Fruit fly (Drosophila melanogaster) whole organism, embryonic: ENCODE data around the gene CG32971.

Source experiments
- Aef1 ChIP-seq: fragments of 200-800 bp; sonication (Bioruptor generic); IDR thresholded peaks from 3 replicates; pipeline ENCODE4 v1.3.6; 2022; ENCODE audit warnings: missing biosample characterization, missing genetic modification characterization
- Antp ChIP-seq: fragments of 200-800 bp; sonication (Bioruptor generic); optimal IDR thresholded peaks from 3 replicates; lab custom pipeline; 2016; ENCODE audit warnings: missing biosample characterization, missing genetic modification characterization
- B-H1 ChIP-seq: fragments of 200-800 bp; sonication (Bioruptor generic); IDR thresholded peaks from 3 replicates; pipeline ENCODE4 v1.3.6; 2022; ENCODE audit warnings: missing biosample characterization, missing genetic modification characterization
- BEAF-32 ChIP-seq: fragments of 200-800 bp; sonication (Bioruptor generic); optimal IDR thresholded peaks from 3 replicates; lab custom pipeline; 2017; ENCODE audit warnings: missing biosample characterization, missing genetic modification characterization, mild to moderate bottlenecking, moderate library complexity, missing genetic modification reagents
- CG1024 ChIP-seq: fragments of 200-800 bp; sonication (Bioruptor generic); IDR thresholded peaks from 2 replicates; pipeline ENCODE4 v1.3.6; 2022; ENCODE audit warnings: missing biosample characterization, missing genetic modification characterization
- CG10431 ChIP-seq: fragments of 200-800 bp; sonication (Bioruptor generic); optimal IDR thresholded peaks from 3 replicates; lab custom pipeline; 2018; ENCODE audit warnings: missing biosample characterization, mild to moderate bottlenecking, missing genetic modification characterization
- CG10654 ChIP-seq: fragments of 200-800 bp; sonication (Bioruptor generic); optimal IDR thresholded peaks from 2 replicates; lab custom pipeline; 2016; ENCODE audit warnings: missing biosample characterization, missing genetic modification characterization
- CG14710 ChIP-seq: fragments of 200-800 bp; sonication (Bioruptor generic); optimal IDR thresholded peaks from 3 replicates; lab custom pipeline; 2019; ENCODE audit warnings: missing biosample characterization, mild to moderate bottlenecking, missing genetic modification characterization, moderate library complexity
- CG17361 ChIP-seq: fragments of 200-800 bp; sonication (Bioruptor generic); IDR thresholded peaks from 3 replicates; pipeline ENCODE4 v1.3.6; 2022; ENCODE audit warnings: missing biosample characterization, missing genetic modification characterization
- CG2678 ChIP-seq: fragments of 200-800 bp; sonication (Bioruptor generic); optimal IDR thresholded peaks from 3 replicates; lab custom pipeline; 2019; ENCODE audit warnings: missing biosample characterization, mild to moderate bottlenecking, missing genetic modification characterization, moderate library complexity
- CG2875 ChIP-seq: fragments of 200-800 bp; sonication (Bioruptor generic); optimal IDR thresholded peaks from 2 replicates; lab custom pipeline; 2017; ENCODE audit warnings: missing biosample characterization, mild to moderate bottlenecking, missing genetic modification characterization, missing genetic modification reagents
- CG31224 ChIP-seq: fragments of 200-800 bp; sonication (Bioruptor generic); IDR thresholded peaks from 2 replicates; pipeline ENCODE4 v1.3.6; 2022; ENCODE audit warnings: missing biosample characterization, missing genetic modification characterization
- CG33557 ChIP-seq: fragments of 200-800 bp; sonication (Bioruptor generic); optimal IDR thresholded peaks from 2 replicates; lab custom pipeline; 2019; ENCODE audit warnings: missing biosample characterization, mild to moderate bottlenecking, missing genetic modification characterization, moderate library complexity
- CG34422 ChIP-seq: fragments of 200-800 bp; sonication (Bioruptor generic); IDR thresholded peaks from 3 replicates; pipeline ENCODE4 v1.3.6; 2022; ENCODE audit warnings: missing biosample characterization, missing genetic modification characterization
- CG4424 ChIP-seq: fragments of 200-800 bp; sonication (Bioruptor generic); optimal IDR thresholded peaks from 3 replicates; lab custom pipeline; 2016; ENCODE audit warnings: missing biosample characterization, missing genetic modification characterization
- CG6813 ChIP-seq: fragments of 200-800 bp; sonication (Bioruptor generic); optimal IDR thresholded peaks from 2 replicates; lab custom pipeline; 2017; ENCODE audit warnings: missing biosample characterization, missing genetic modification characterization, mild to moderate bottlenecking, moderate library complexity, missing genetic modification reagents
- CG7839 ChIP-seq: fragments of 200-800 bp; sonication (Bioruptor generic); optimal IDR thresholded peaks from 3 replicates; lab custom pipeline; 2018; ENCODE audit warnings: missing biosample characterization, mild to moderate bottlenecking, missing genetic modification characterization, moderate library complexity
- CG7963 ChIP-seq: fragments of 200-800 bp; sonication (Bioruptor generic); IDR thresholded peaks from 3 replicates; pipeline ENCODE4 v1.3.6; 2022; ENCODE audit warnings: missing biosample characterization, missing genetic modification characterization; ENCODE audit not compliant: partially characterized antibody
- CG9727 ChIP-seq: fragments of 200-800 bp; sonication (Bioruptor generic); optimal IDR thresholded peaks from 3 replicates; lab custom pipeline; 2017; ENCODE audit warnings: missing biosample characterization, mild to moderate bottlenecking, missing genetic modification characterization
- D19A ChIP-seq: fragments of 200-800 bp; optimal IDR thresholded peaks from 3 replicates; lab custom pipeline; 2019; ENCODE audit warnings: missing biosample characterization, mild to moderate bottlenecking, missing genetic modification characterization, moderate library complexity
- Dfd ChIP-seq, 2 experiments: fragments of >200 bp; optimal IDR thresholded peaks; 2 replicates each; lab custom pipeline; 2017; ENCODE audit warnings: missing biosample characterization in 2 of 2, missing genetic modification characterization in 2 of 2
- GATAe ChIP-seq: fragments of 200-800 bp; sonication (Bioruptor generic); conservative IDR thresholded peaks from 2 replicates; pipeline ENCODE4 v1.3.6; 2022; ENCODE audit warnings: missing biosample characterization, missing genetic modification characterization
- H15 ChIP-seq: fragments of 200-800 bp; sonication (Bioruptor generic); IDR thresholded peaks from 3 replicates; pipeline ENCODE4 v1.3.6; 2022; ENCODE audit warnings: missing biosample characterization, missing genetic modification characterization
- HHEX ChIP-seq: fragments of 200-800 bp; sonication (Bioruptor generic); optimal IDR thresholded peaks from 3 replicates; lab custom pipeline; 2017; ENCODE audit warnings: missing biosample characterization, mild to moderate bottlenecking, missing genetic modification characterization, missing genetic modification reagents
- HLH3B ChIP-seq: fragments of 200-800 bp; sonication (Bioruptor generic); IDR thresholded peaks from 2 replicates; pipeline ENCODE4 v1.3.6; 2022; ENCODE audit warnings: missing biosample characterization, missing genetic modification characterization
- HLH4C ChIP-seq: fragments of 200-800 bp; sonication (Bioruptor generic); IDR thresholded peaks from 3 replicates; pipeline ENCODE4 v1.3.6; 2022; ENCODE audit warnings: missing biosample characterization, missing genetic modification characterization; ENCODE audit not compliant: partially characterized antibody
- Lhr ChIP-seq: fragments of 200-800 bp; sonication (Bioruptor generic); optimal IDR thresholded peaks from 3 replicates; lab custom pipeline; 2017; ENCODE audit warnings: mild to moderate bottlenecking, missing biosample characterization, missing genetic modification reagents, missing genetic modification characterization
- MESR4 ChIP-seq: fragments of 200-800 bp; sonication (Bioruptor generic); optimal IDR thresholded peaks from 2 replicates; lab custom pipeline; 2018; ENCODE audit warnings: missing biosample characterization, mild to moderate bottlenecking, missing genetic modification characterization, moderate library complexity
- Mad ChIP-seq: fragments of 200-800 bp; sonication (Bioruptor generic); optimal IDR thresholded peaks from 2 replicates; lab custom pipeline; 2016; ENCODE audit warnings: missing biosample characterization, missing genetic modification characterization
- NFAT ChIP-seq: fragments of 200-800 bp; sonication (Bioruptor generic); IDR thresholded peaks from 2 replicates; pipeline ENCODE4 v1.3.6; 2022; ENCODE audit warnings: missing biosample characterization, missing genetic modification characterization
- Pdp1 ChIP-seq, 2 experiments: fragments of 200-800 bp; sonication (Bioruptor generic); optimal IDR thresholded peaks; 3 replicates each; lab custom pipeline; 2016; ENCODE audit warnings: missing biosample characterization in 2 of 2, missing genetic modification characterization in 2 of 2, mild to moderate bottlenecking in 1 of 2, moderate library complexity in 1 of 2
- Sin3A ChIP-seq: fragments of >200 bp; optimal IDR thresholded peaks from 2 replicates; lab custom pipeline; 2018
- Trl ChIP-seq, 3 experiments: fragments of >200 bp in 2 of 3; fragments of 200-800 bp in 1 of 3; sonication (Bioruptor generic) in 1 of 3; optimal IDR thresholded peaks; 2 replicates in 1 of 3; 3 replicates in 2 of 3; lab custom pipeline; 2016 to 2017; ENCODE audit warnings: missing biosample characterization in 1 of 3, missing genetic modification characterization in 1 of 3
- abd-A ChIP-seq: fragments of 200-800 bp; sonication (Bioruptor generic); optimal IDR thresholded peaks from 3 replicates; lab custom pipeline; 2019; ENCODE audit warnings: missing biosample characterization, mild to moderate bottlenecking, missing genetic modification characterization, moderate library complexity
- bsh ChIP-seq, 2 experiments: fragments of 200-800 bp; sonication (Bioruptor generic); optimal IDR thresholded peaks; 2 replicates each; lab custom pipeline; 2017 to 2018; ENCODE audit warnings: mild to moderate bottlenecking in 2 of 2, missing biosample characterization in 2 of 2, missing genetic modification characterization in 2 of 2, moderate library complexity in 1 of 2
- chinmo ChIP-seq: fragments of 200-800 bp; sonication (Bioruptor generic); IDR thresholded peaks from 4 replicates; pipeline ENCODE4 v1.3.6; 2022; ENCODE audit warnings: missing biosample characterization, missing genetic modification characterization; ENCODE audit not compliant: partially characterized antibody
- esg ChIP-seq: fragments of 200-800 bp; sonication (Bioruptor generic); conservative IDR thresholded peaks from 2 replicates; pipeline ENCODE4 v1.3.6; 2022; ENCODE audit warnings: missing biosample characterization, missing genetic modification characterization
- gem ChIP-seq: fragments of 200-800 bp; sonication (Bioruptor generic); optimal IDR thresholded peaks from 2 replicates; lab custom pipeline; 2019; ENCODE audit warnings: missing biosample characterization, mild to moderate bottlenecking, missing genetic modification characterization, moderate library complexity
- insv ChIP-seq, 2 experiments: fragments of 200-800 bp; sonication (Bioruptor generic); optimal IDR thresholded peaks; 3 replicates each; lab custom pipeline; 2016 to 2018; ENCODE audit warnings: missing biosample characterization in 2 of 2, missing genetic modification characterization in 2 of 2
- jigr1 ChIP-seq: fragments of 200-800 bp; sonication (Bioruptor generic); IDR thresholded peaks from 3 replicates; pipeline ENCODE4 v1.3.6; 2022; ENCODE audit warnings: missing biosample characterization, missing genetic modification characterization
- kah ChIP-seq: fragments of 200-800 bp; sonication (Bioruptor generic); optimal IDR thresholded peaks from 2 replicates; lab custom pipeline; 2018; ENCODE audit warnings: missing biosample characterization, mild to moderate bottlenecking, missing genetic modification characterization
- nerfin-1 ChIP-seq: fragments of 200-800 bp; sonication (Bioruptor generic); optimal IDR thresholded peaks from 3 replicates; lab custom pipeline; 2019; ENCODE audit warnings: missing biosample characterization, mild to moderate bottlenecking, missing genetic modification characterization, moderate library complexity
- onecut ChIP-seq: fragments of 200-800 bp; sonication (Bioruptor generic); IDR thresholded peaks from 2 replicates; pipeline ENCODE4 v1.3.6; 2022; ENCODE audit warnings: missing biosample characterization, missing genetic modification characterization
- otp ChIP-seq: fragments of 200-800 bp; sonication (Bioruptor generic); IDR thresholded peaks from 3 replicates; pipeline ENCODE4, ENCODE4 v1.3.6; 2022; ENCODE audit warnings: missing biosample characterization, missing genetic modification characterization
- pita ChIP-seq: fragments of 200-800 bp; sonication (Bioruptor generic); optimal IDR thresholded peaks from 2 replicates; lab custom pipeline; 2017; ENCODE audit warnings: missing biosample characterization, mild to moderate bottlenecking, missing genetic modification characterization
- repo ChIP-seq: fragments of 200-800 bp; sonication (Bioruptor generic); optimal IDR thresholded peaks from 2 replicates; lab custom pipeline; 2016; ENCODE audit warnings: missing biosample characterization, missing genetic modification characterization
- seq ChIP-seq: fragments of 200-800 bp; sonication (Bioruptor generic); IDR thresholded peaks from 2 replicates; pipeline ENCODE4 v1.3.6; 2022; ENCODE audit warnings: missing biosample characterization, missing genetic modification characterization
- slp2 ChIP-seq: fragments of 200-800 bp; sonication (Bioruptor generic); optimal IDR thresholded peaks from 2 replicates; lab custom pipeline; 2016; ENCODE audit warnings: missing biosample characterization, missing genetic modification characterization
- sob ChIP-seq: fragments of 200-800 bp; sonication (Bioruptor generic); IDR thresholded peaks from 2 replicates; pipeline ENCODE4 v1.3.6; 2022; ENCODE audit warnings: missing biosample characterization, missing genetic modification characterization
- sr ChIP-seq: fragments of 200-800 bp; sonication (Bioruptor generic); IDR thresholded peaks from 3 replicates; pipeline ENCODE4 v1.3.6; 2022; ENCODE audit warnings: missing biosample characterization, missing genetic modification characterization
- vvl ChIP-seq: fragments of 200-800 bp; sonication (Bioruptor generic); IDR thresholded peaks from 2 replicates; pipeline ENCODE4 v1.3.6; 2022; ENCODE audit warnings: missing biosample characterization, missing genetic modification characterization
- zf30C ChIP-seq: fragments of 200-800 bp; sonication (Bioruptor generic); optimal IDR thresholded peaks from 3 replicates; lab custom pipeline; 2018; ENCODE audit warnings: missing biosample characterization, mild to moderate bottlenecking, missing genetic modification characterization

The CG32971 gene

DNA sequence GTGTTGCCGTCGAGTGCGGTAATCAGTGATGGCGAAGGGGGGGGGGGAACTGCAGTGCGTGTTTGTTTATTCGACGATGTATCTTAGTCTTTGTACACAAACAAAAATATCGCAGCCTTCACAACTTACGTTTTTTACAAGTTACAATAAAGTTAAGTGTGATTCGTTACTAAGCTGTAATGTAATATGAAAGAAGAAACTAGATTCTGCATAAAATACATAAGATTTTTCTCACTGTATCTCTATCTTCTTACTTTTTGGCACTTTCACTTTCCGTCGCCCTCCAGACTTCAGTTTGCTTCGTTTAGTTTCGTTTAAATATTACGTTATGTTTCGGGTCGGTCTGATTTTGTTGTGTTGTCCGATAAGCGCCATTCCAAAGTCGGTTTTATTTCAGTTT lies 29.1 kb upstream of the CG32971 start (continued):
- peak; percentile 27; the same call in 1 of the 3 replicates for TF ChIP-seq jigr1 (GFP tag; lab: Robert Waterston, UW)
- peak; percentile 49; the same call in 2 of the 3 replicates for TF ChIP-seq CG17361 (GFP tag; lab: Robert Waterston, UW)
- peak; percentile 69 for TF ChIP-seq HLH3B (GFP tag; lab: Robert Waterston, UW)
- peak; percentile 7 for TF ChIP-seq CG10431 (GFP tag; lab: Kevin White, UChicago)
- no peak for TF ChIP-seq MESR4 (GFP tag; lab: Kevin White, UChicago)
- TF ChIP-seq slp2 (GFP tag; lab: Kevin White, UChicago): peak; percentile 24
- TF ChIP-seq CG1024 (GFP tag; lab: Robert Waterston, UW): peak; percentile 46; the same call in 1 of the 2 replicates
- peak; percentile 32 for TF ChIP-seq CG2678
- TF ChIP-seq HLH4C: no peak
- peak; percentile 51 for TF ChIP-seq zf30C (GFP tag; lab: Kevin White, UChicago)
- no peak for TF ChIP-seq Dfd (GFP tag; optimal IDR thresholded peaks at IDR 0.05; lab: Kevin White, UChicago)
- TF ChIP-seq repo (GFP tag; lab: Kevin White, UChicago): no peak
- no peak for TF ChIP-seq abd-A
- peak; percentile 53; the same call in 1 of the 2 replicates for TF ChIP-seq onecut (GFP tag; lab: Robert Waterston, UW)
- peak; percentile 58 for TF ChIP-seq CG7839 (tag; lab: Kevin White, UChicago)
- TF ChIP-seq Aef1 (GFP tag; lab: Robert Waterston, UW): no peak
- no peak for TF ChIP-seq CG7963 (GFP tag; lab: Robert Waterston, UW)
- TF ChIP-seq GATAe (GFP tag; lab: Robert Waterston, UW): no peak
- TF ChIP-seq bsh (GFP tag; optimal IDR thresholded peaks at IDR 0.05; lab: Kevin White, UChicago): peak in 1 of 2 experiments; percentile 86
- TF ChIP-seq Sin3A (lab: Kevin White, UChicago): no peak
- TF ChIP-seq CG33557 (GFP tag; lab: Kevin White, UChicago): peak; percentile 45
- no peak for TF ChIP-seq NFAT
- peak; percentile 26 for TF ChIP-seq CG4424 (GFP tag; lab: Kevin White, UChicago)
- TF ChIP-seq otp: peak; percentile 72; the same call in 1 of the 3 replicates
- TF ChIP-seq H15 (GFP tag; lab: Robert Waterston, UW): peak; percentile 34; the same call in 1 of the 3 replicates
- peak; percentile 21 for TF ChIP-seq Lhr
- TF ChIP-seq CG9727 (GFP tag; lab: Kevin White, UChicago): peak; percentile 11
- TF ChIP-seq BEAF-32: no peak
- TF ChIP-seq CG2875: peak; percentile 81
- peak; percentile 16 for TF ChIP-seq HHEX (GFP tag; lab: Kevin White, UChicago)
- peak; percentile 30 for TF ChIP-seq Antp (GFP tag; lab: Kevin White, UChicago)
- TF ChIP-seq kah (GFP tag; lab: Kevin White, UChicago): no peak
- no peak for TF ChIP-seq seq
- peak; percentile 61 for TF ChIP-seq D19A (tag; lab: Kevin White, UChicago)
- TF ChIP-seq CG6813: no peak
- TF ChIP-seq sob (GFP tag; lab: Robert Waterston, UW): peak; percentile 12; the same call in 1 of the 2 replicates
- TF ChIP-seq CG14710: peak; percentile 30
- 0 out of 3 replicates have a peak, but pooled peaks have one; percentile 18 for TF ChIP-seq B-H1 (GFP tag; lab: Robert Waterston, UW)
- peak; percentile 83 for TF ChIP-seq gem (tag; lab: Kevin White, UChicago)

DNA sequence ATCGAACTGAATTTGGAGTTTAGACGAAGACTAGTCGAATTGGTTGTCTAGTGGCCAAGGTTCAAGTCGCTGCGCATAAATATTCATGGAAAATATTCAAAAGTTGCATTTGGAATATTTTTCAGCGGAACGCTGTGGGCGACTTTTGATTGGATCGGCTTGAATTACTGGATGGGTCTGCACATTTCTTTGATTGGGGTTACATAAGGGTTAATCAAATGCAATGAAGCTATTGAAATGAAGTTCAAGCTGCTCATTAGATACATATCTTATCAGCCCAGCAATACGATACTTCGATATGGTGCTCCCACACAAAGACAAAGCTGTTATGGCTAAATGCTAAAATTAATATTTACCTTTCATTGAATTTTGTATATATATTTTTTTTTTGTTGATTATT lies 28.6 kb upstream of the CG32971 start:
- TF ChIP-seq CG34422 (no peak), Pdp1 (GFP tag; optimal IDR thresholded peaks at IDR 0.05; lab: Kevin White, UChicago) (peak in 1 of 2 experiments; percentile 12), Trl (optimal IDR thresholded peaks at IDR 0.05; lab: Kevin White, UChicago) (no peak), Trl (GFP tag; optimal IDR thresholded peaks at IDR 0.05; lab: Kevin White, UChicago) (no peak), esg (no peak), Mad (GFP tag; lab: Kevin White, UChicago) (no peak), insv (GFP tag; optimal IDR thresholded peaks at IDR 0.05; lab: Kevin White, UChicago) (no peak), nerfin-1 (no peak), CG31224 (GFP tag; lab: Robert Waterston, UW) (no peak), chinmo (GFP tag; lab: Robert Waterston, UW) (0 out of 4 replicates have a peak, but pooled peaks have one; percentile 7), bsh (GFP tag; optimal IDR thresholded peaks at IDR 0.05; lab: Kevin White, UChicago) (no peak), sr (GFP tag; lab: Robert Waterston, UW) (peak; percentile 8; the same call in 1 of the 3 replicates), CG10654 (GFP tag; lab: Kevin White, UChicago) (no peak), pita (GFP tag; lab: Kevin White, UChicago) (no peak), vvl (peak; percentile 80)
